Worm (Caenorhabditis elegans) whole organism, mixed stage, embryonic: Measurements from ENCODE around the gene srh-2.

Source experiments
- M03D4.4 ChIP-seq: sonication (generic microtip); optimal IDR thresholded peaks from 2 replicates; lab custom pipeline; 2017; ENCODE audit warnings: mild to moderate bottlenecking, missing genetic modification characterization, missing compliant biosample characterization
- bed-3 ChIP-seq: fragments of 200-800 bp; sonication (Bioruptor generic); optimal IDR thresholded peaks from 3 replicates; lab custom pipeline; 2018; ENCODE audit warnings: mild to moderate bottlenecking, missing genetic modification characterization, moderate library complexity, missing compliant biosample characterization
- blmp-1 ChIP-seq: fragments of 150-350 bp; optimal IDR thresholded peaks from 2 replicates; lab custom pipeline; 2014; ENCODE audit warnings: missing biosample characterization, missing genetic modification characterization
- ceh-43 ChIP-seq: fragments of 200-800 bp; sonication (Bioruptor generic); optimal IDR thresholded peaks from 2 replicates; lab custom pipeline; 2018; ENCODE audit warnings: mild to moderate bottlenecking, missing genetic modification characterization, moderate library complexity, missing compliant biosample characterization
- ceh-83 ChIP-seq: fragments of 200-800 bp; sonication (Bioruptor generic); optimal IDR thresholded peaks from 2 replicates; lab custom pipeline; 2018; ENCODE audit warnings: mild to moderate bottlenecking, missing genetic modification characterization, missing compliant biosample characterization
- ces-1 ChIP-seq: fragments of 150-350 bp; optimal IDR thresholded peaks from 2 replicates; lab custom pipeline; 2014; ENCODE audit warnings: missing biosample characterization, missing genetic modification reagents, missing genetic modification characterization
- drap-1 ChIP-seq: fragments of 200-800 bp; sonication (Bioruptor generic); optimal IDR thresholded peaks from 3 replicates; lab custom pipeline; 2018; ENCODE audit warnings: mild to moderate bottlenecking, missing genetic modification characterization, missing compliant biosample characterization
- elt-1 ChIP-seq: sonication (generic microtip); optimal IDR thresholded peaks from 2 replicates; lab custom pipeline; 2017; ENCODE audit warnings: missing genetic modification characterization, mild to moderate bottlenecking, missing compliant biosample characterization, antibody characterized with exemption, moderate library complexity, borderline replicate concordance; ENCODE audit not compliant: insufficient read depth
- elt-3 ChIP-seq: fragments of 150-350 bp; optimal IDR thresholded peaks from 2 replicates; lab custom pipeline; 2014; ENCODE audit warnings: missing biosample characterization, missing genetic modification characterization
- flh-1 ChIP-seq: fragments of 200-800 bp; sonication (Bioruptor generic); optimal IDR thresholded peaks from 2 replicates; lab custom pipeline; 2018; ENCODE audit warnings: mild to moderate bottlenecking, missing genetic modification characterization, moderate library complexity, missing compliant biosample characterization
- ham-2 ChIP-seq: fragments of 200-800 bp; sonication (Bioruptor generic); optimal IDR thresholded peaks from 2 replicates; lab custom pipeline; 2018; ENCODE audit warnings: mild to moderate bottlenecking, missing genetic modification characterization, missing compliant biosample characterization
- hlh-1 ChIP-seq: fragments of 150-350 bp; optimal IDR thresholded peaks from 2 replicates; lab custom pipeline; 2014; ENCODE audit warnings: missing biosample characterization, missing genetic modification reagents, missing genetic modification characterization
- lin-32 ChIP-seq: fragments of 200-800 bp; sonication (Bioruptor generic); optimal IDR thresholded peaks from 2 replicates; lab custom pipeline; 2018; ENCODE audit warnings: mild to moderate bottlenecking, missing genetic modification characterization, missing compliant biosample characterization
- lsy-2 ChIP-seq: fragments of 150-350 bp; optimal IDR thresholded peaks from 2 replicates; lab custom pipeline; 2014; ENCODE audit warnings: missing biosample characterization, missing genetic modification characterization
- mab-5 ChIP-seq: fragments of 150-350 bp; optimal IDR thresholded peaks from 2 replicates; lab custom pipeline; 2014; ENCODE audit warnings: missing biosample characterization, missing genetic modification characterization
- mep-1 ChIP-seq: fragments of 150-350 bp; optimal IDR thresholded peaks from 2 replicates; lab custom pipeline; 2017; ENCODE audit warnings: missing biosample characterization, missing genetic modification reagents, missing genetic modification characterization, inconsistent platforms
- mls-2 ChIP-seq: sonication (generic microtip); optimal IDR thresholded peaks from 2 replicates; lab custom pipeline; 2016; ENCODE audit warnings: mild to moderate bottlenecking, missing genetic modification characterization, moderate library complexity, missing compliant biosample characterization
- nhr-12 ChIP-seq: fragments of 150-350 bp; optimal IDR thresholded peaks from 2 replicates; lab custom pipeline; 2014; ENCODE audit warnings: missing biosample characterization, missing genetic modification characterization
- nhr-237 ChIP-seq: fragments of 150-350 bp; optimal IDR thresholded peaks from 2 replicates; lab custom pipeline; 2014; ENCODE audit warnings: missing biosample characterization, missing genetic modification characterization
- nhr-28 ChIP-seq: fragments of 150-350 bp; optimal IDR thresholded peaks from 2 replicates; lab custom pipeline; 2014; ENCODE audit warnings: missing biosample characterization, missing genetic modification characterization
- nhr-76 ChIP-seq: sonication (generic microtip); optimal IDR thresholded peaks from 2 replicates; lab custom pipeline; 2017; ENCODE audit warnings: missing biosample characterization, missing genetic modification characterization
- sem-2 ChIP-seq: fragments of 200-800 bp; sonication (Bioruptor generic); optimal IDR thresholded peaks from 2 replicates; lab custom pipeline; 2018; ENCODE audit warnings: mild to moderate bottlenecking, missing genetic modification characterization, missing compliant biosample characterization
- snpc-4 ChIP-seq: fragments of 150-350 bp; optimal IDR thresholded peaks from 2 replicates; lab custom pipeline; 2014; ENCODE audit warnings: missing biosample characterization, missing genetic modification characterization
- sptf-1 ChIP-seq: sonication (generic microtip); optimal IDR thresholded peaks from 2 replicates; lab custom pipeline; 2017; ENCODE audit warnings: mild to moderate bottlenecking, missing genetic modification characterization, moderate library complexity, missing compliant biosample characterization
- tbx-8 ChIP-seq: fragments of 200-800 bp; sonication (Bioruptor generic); optimal IDR thresholded peaks from 2 replicates; lab custom pipeline; 2018; ENCODE audit warnings: mild to moderate bottlenecking, missing genetic modification characterization, moderate library complexity, missing compliant biosample characterization
- unc-120 ChIP-seq: sonication (generic microtip); optimal IDR thresholded peaks from 2 replicates; lab custom pipeline; 2017; ENCODE audit warnings: missing genetic modification characterization, missing compliant biosample characterization; ENCODE audit not compliant: poor library complexity, severe bottlenecking
- unc-62 ChIP-seq: fragments of 150-350 bp; optimal IDR thresholded peaks from 2 replicates; lab custom pipeline; 2014; ENCODE audit warnings: missing biosample characterization, missing genetic modification reagents, missing genetic modification characterization
- zip-8 ChIP-seq: fragments of 150-350 bp; optimal IDR thresholded peaks from 2 replicates; lab custom pipeline; 2014; ENCODE audit warnings: missing biosample characterization, missing genetic modification characterization
- ztf-11 ChIP-seq: fragments of 150-350 bp; optimal IDR thresholded peaks from 2 replicates; lab custom pipeline; 2014; ENCODE audit warnings: missing biosample characterization, missing genetic modification characterization

Gene srh-2

ce11 chrV:699489-700129 is 28.5 kb upstream of the srh-2 start, which contains the start of the genes ugt-29 and srx-5:
Gene ugt-29 (minus strand): TSS chrV:699589.
Gene srx-5 (plus strand): TSS chrV:700079.
- no peak for TF ChIP-seq ztf-11 (tag; lab: Kevin White, UChicago)
- no peak for TF ChIP-seq ceh-43
- TF ChIP-seq bed-3 (GFP tag; lab: Kevin White, UChicago) = no peak
- TF ChIP-seq ces-1 (GFP tag; lab: Kevin White, UChicago) = no peak
- TF ChIP-seq unc-120 (tag; lab: Kevin White, UChicago) = no peak
- TF ChIP-seq flh-1 (GFP tag; lab: Kevin White, UChicago) = no peak
- TF ChIP-seq nhr-12 = no peak
- no peak for TF ChIP-seq blmp-1 (tag; lab: Kevin White, UChicago)
- TF ChIP-seq M03D4.4 (tag; lab: Kevin White, UChicago) = no peak
- no peak for TF ChIP-seq nhr-76 (tag; lab: Kevin White, UChicago)
- no peak for TF ChIP-seq sem-2 (GFP tag; lab: Kevin White, UChicago)
- TF ChIP-seq tbx-8 (GFP tag; lab: Kevin White, UChicago) = no peak
- TF ChIP-seq elt-3 = no peak

DNA sequence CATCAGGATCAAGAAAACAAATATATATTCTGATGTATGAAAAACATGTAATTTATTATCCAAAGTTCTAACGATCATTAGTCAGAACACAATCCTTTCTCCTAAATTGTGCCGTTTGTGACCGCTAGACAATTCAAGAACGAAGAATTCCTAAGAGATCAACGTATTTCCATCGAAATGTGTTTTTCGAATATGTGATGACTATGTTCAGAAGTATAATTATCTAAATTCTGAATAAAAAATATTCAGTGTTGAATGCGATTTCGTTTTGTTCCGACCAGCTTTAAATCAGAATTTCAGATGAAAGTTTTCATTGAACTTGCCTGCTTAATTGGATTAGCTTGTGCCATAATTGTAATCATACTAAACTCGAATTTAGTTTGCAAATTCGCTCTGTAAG is 25.8 kb upstream of the srh-2 start, which contains the start of gene srbc-37:
Gene srbc-37 (plus strand): TSS at position 301 of the 400 bp plus-strand sequence.
- TF ChIP-seq zip-8 (no peak), drap-1 (GFP tag; lab: Kevin White, UChicago) (no peak), ceh-43 (no peak), unc-120 (tag; lab: Kevin White, UChicago) (no peak), nhr-28 (tag; lab: Kevin White, UChicago) (no peak), hlh-1 (no peak)

- TF ChIP-seq lsy-2 (tag; lab: Kevin White, UChicago) (no peak), nhr-237 (no peak), ceh-43 (no peak), sptf-1 (tag; lab: Kevin White, UChicago) (no peak), ham-2 (GFP tag; lab: Kevin White, UChicago) (no peak), nhr-76 (tag; lab: Kevin White, UChicago) (no peak), lin-32 (no peak)
- TF ChIP-seq, all 35 proteins: peak for 0
Observed at ce11 chrV:706918-707317, 21.2 kb upstream of the srh-2 start, which contains the start of gene srbc-38. Gene srbc-38 (plus strand): TSS chrV:707218.

- TF ChIP-seq snpc-4 (tag; lab: Kevin White, UChicago) = no peak
- TF ChIP-seq sptf-1 (tag; lab: Kevin White, UChicago) = no peak
- no peak for TF ChIP-seq zip-8
- no peak for TF ChIP-seq ceh-83 (GFP tag; lab: Kevin White, UChicago)
- no peak for TF ChIP-seq nhr-237
- no peak for TF ChIP-seq mab-5 (tag; lab: Kevin White, UChicago)
- no peak for TF ChIP-seq blmp-1 (tag; lab: Kevin White, UChicago)
- no peak for TF ChIP-seq flh-1 (GFP tag; lab: Kevin White, UChicago)
- TF ChIP-seq lin-32 = no peak
- no peak for TF ChIP-seq ztf-11 (tag; lab: Kevin White, UChicago)
- no peak for TF ChIP-seq elt-3
- TF ChIP-seq ham-2 (GFP tag; lab: Kevin White, UChicago) = no peak
- TF ChIP-seq tbx-8 (GFP tag; lab: Kevin White, UChicago) = no peak
- no peak for TF ChIP-seq nhr-28 (tag; lab: Kevin White, UChicago)
Observed at ce11 chrV:708808-709207, 19.3 kb upstream of the srh-2 start, which contains the start of gene srbc-39. Gene srbc-39 (plus strand): TSS chrV:709108.

DNA sequence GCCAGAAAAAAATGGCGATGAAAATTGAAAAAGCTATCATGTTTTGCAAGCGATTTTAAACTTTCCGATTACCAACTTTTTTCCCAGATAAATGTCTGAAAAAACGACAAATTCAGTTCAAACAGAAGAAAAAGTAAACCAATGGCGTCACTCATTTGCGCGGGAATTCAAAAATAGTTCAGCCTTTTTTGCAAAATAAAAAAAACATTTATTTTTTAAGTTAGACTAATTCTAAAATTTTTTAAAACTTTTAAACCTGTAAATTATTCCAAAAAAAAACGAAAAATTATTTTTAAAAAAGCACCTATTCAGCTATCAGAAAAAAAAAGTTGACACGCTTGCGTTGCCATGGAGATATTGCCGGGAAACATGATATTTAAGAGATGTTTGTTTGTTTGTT is 15.2 kb upstream of the srh-2 start, which contains the start of gene cyp-33C11:
Gene cyp-33C11 (minus strand): TSS at position 101 of the 400 bp plus-strand sequence.
- TF ChIP-seq ceh-83 (GFP tag; lab: Kevin White, UChicago) = no peak
- no peak for TF ChIP-seq elt-1 (tag; lab: Kevin White, UChicago)
- no peak for TF ChIP-seq bed-3 (GFP tag; lab: Kevin White, UChicago)
- no peak for TF ChIP-seq lin-32

DNA sequence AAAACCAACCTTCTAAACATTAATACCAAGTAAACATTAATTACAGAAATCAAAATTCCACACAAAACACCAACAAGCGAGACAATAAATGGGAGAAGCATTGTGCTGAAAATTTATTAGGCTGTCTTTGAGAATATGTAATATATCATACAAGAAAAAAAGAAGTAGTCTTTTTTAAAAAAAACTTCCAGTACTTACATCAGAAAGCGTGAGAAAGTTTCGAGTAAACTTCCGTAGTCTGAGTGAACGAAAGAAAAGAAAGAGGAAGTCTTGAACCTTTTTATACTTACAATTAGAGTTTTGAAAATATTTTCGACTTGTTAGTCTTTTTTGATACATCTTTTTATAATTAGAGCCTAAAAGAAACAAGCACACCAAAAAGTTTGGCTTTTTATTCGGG is 8.4 kb upstream of the srh-2 start, which contains the start of gene srbc-40:
Gene srbc-40 (minus strand): TSS at position 101 of the 400 bp plus-strand sequence.
- no peak for TF ChIP-seq unc-62 (GFP tag; lab: Kevin White, UChicago)
- TF ChIP-seq ham-2 (GFP tag; lab: Kevin White, UChicago) = no peak
- no peak for TF ChIP-seq mls-2 (tag; lab: Kevin White, UChicago)
- no peak for TF ChIP-seq elt-3
- no peak for TF ChIP-seq ztf-11 (tag; lab: Kevin White, UChicago)
- no peak for TF ChIP-seq mep-1 (tag; lab: Kevin White, UChicago)
- no peak for TF ChIP-seq tbx-8 (GFP tag; lab: Kevin White, UChicago)
- no peak for TF ChIP-seq lsy-2 (tag; lab: Kevin White, UChicago)
- no peak for TF ChIP-seq blmp-1 (tag; lab: Kevin White, UChicago)
